Fruit fly (Drosophila melanogaster) whole organism, larva: ENCODE data around the gene RFeSP.

Source experiments
- noc ChIP-seq: fragments of 200-800 bp; sonication (Bioruptor generic); optimal IDR thresholded peaks from 3 replicates; lab custom pipeline; 2019; ENCODE audit warnings: missing biosample characterization, mild to moderate bottlenecking, missing genetic modification characterization, moderate library complexity

The RFeSP gene

DNA sequence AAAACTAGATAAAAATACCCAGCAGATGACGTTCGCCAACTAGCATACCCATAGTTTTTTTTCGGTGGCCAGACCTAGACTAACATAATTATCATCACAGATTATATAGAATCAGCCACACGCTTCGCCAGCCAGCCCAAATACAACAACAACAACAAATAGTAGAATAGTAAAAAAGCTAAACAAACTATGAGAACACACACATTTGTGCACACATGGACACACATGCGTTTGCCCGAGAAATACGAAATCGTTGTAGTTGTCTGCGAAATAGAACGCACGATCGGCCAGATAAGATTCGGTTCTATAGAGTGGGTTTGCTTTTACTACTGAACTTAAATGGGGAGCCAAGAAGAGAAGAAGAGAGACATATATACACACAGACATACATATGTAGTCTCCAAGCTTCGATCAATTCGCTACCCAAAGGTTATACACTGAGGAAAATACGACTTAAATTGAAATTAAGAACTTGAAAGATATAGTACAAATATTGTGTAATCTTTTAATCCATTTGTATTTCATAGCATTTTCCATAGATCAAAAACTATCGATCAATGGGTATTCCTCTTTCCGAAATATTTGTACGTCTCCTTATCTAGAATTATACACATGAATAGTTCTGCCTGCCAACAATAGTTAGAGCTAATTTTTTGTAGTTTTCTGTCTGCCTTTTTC lies 14.0 kb upstream of the RFeSP start:
- TF ChIP-seq noc (tag; lab: Kevin White, UChicago) = peak; percentile 94

- TF ChIP-seq noc (tag; lab: Kevin White, UChicago) = no peak
Measured at dm6 chr2L:1624750-1625149, 10.8 kb upstream of the RFeSP start.

- TF ChIP-seq noc (tag; lab: Kevin White, UChicago) = no peak
Measured at dm6 chr2L:1620797-1621196, 6.8 kb upstream of the RFeSP start.

DNA sequence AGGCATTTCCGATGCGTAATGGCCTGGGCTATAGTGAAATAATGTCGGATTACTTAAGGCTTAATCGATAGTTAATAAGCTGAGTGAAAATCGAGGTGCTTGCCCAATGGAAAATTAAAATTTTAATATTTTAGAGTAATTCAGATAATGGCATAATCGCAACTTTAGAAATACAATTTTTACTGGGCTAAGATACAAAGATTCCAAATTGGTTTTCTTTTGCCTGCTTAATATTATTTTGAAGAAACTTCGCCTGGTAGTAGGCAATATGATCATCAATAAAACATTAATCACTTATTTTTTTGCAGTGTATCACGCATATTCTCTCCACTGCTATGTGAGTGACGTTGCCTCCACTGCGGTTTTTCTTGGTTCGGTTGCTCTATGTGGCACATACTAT lies 5.2 kb upstream of the RFeSP start:
- no peak for TF ChIP-seq noc (tag; lab: Kevin White, UChicago)

DNA sequence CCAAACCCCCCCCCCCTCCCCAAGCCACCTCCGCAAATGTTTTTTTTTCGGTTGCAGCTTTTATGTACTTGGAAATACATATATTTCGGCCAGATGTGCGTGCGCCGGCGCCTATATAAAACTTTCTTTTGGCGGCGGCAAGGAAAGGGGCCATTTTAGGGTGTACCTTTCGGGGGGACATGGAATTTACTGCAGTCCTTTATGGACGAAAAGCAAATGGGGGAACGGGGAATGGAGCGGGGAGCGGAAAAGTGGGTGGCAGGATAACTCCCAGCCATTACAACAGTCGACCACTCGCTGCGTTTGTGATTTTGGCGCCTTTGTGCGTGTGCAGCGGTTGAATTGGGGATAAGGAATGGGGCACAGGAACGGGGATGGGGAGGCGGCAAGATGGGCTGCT lies 4.7 kb upstream of the RFeSP start:
- no peak for TF ChIP-seq noc (tag; lab: Kevin White, UChicago)

dm6 chr2L:1617712-1618111 lies 3.8 kb upstream of the RFeSP start:
- TF ChIP-seq noc (tag; lab: Kevin White, UChicago) = no peak

DNA sequence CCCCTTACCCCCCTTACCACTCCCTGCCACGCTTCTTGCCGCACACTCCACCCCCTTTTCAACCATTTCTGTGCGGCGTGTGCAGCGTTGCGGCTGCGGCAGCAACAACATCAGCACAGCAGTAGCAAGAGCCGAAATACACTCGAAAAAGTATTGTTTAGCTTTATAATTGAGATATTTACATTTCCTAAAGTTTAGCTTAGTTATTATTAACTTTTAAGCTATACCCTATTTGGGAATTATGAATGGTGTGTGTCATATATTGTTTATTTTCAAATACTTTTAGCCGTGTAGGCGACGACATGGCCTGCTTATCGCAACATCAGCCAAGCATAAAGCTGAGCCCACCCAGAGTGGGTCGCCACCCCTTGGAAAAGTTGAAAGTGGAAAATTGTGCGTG lies 1.8 kb upstream of the RFeSP start:
- no peak for TF ChIP-seq noc (tag; lab: Kevin White, UChicago)

- TF ChIP-seq noc (tag; lab: Kevin White, UChicago) = peak; percentile 85
Measured at dm6 chr2L:1611122-1611521, 2.8 kb downstream of the RFeSP start, which contains the start of the genes Rab3GAP1 and CG14352. Gene Rab3GAP1 (minus strand): TSS chr2L:1611157. Gene CG14352 (plus strand): TSS chr2L:1611410.

dm6 chr2L:1606758-1607157 lies 7.2 kb downstream of the RFeSP start:
- no peak for TF ChIP-seq noc (tag; lab: Kevin White, UChicago)

- TF ChIP-seq noc (tag; lab: Kevin White, UChicago) = no peak
Measured at dm6 chr2L:1603847-1604246, 10.1 kb downstream of the RFeSP start.

DNA sequence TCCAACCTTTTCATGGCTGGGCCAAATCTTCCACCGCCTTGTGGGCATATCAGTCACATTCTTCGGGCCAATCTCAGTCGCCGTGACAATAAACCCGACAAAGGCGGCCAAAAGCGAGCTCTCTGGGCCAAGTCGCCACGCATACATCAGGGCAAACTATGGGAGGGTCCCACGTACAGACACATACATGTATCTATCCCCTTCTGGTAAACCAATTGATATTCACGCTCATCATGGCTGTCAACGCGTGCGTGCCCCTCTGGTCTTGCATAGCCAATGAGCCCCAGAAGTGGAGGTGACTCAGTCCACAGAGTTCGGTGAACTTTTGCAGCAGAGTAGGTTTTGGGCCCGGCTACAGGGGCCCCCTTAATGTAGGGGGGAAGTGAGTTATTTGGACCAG lies 17.3 kb downstream of the RFeSP start:
- TF ChIP-seq noc (tag; lab: Kevin White, UChicago) = no peak

dm6 chr2L:1590167-1590566 lies 23.8 kb downstream of the RFeSP start:
- peak; percentile 53 for TF ChIP-seq noc (tag; lab: Kevin White, UChicago)

- no peak for TF ChIP-seq noc (tag; lab: Kevin White, UChicago)
Measured at dm6 chr2L:1587055-1587454, 26.9 kb downstream of the RFeSP start, which contains the start of gene nis. Gene nis (minus strand): TSS chr2L:1587155.

- no peak for TF ChIP-seq noc (tag; lab: Kevin White, UChicago)
Measured at dm6 chr2L:1579800-1580199, 34.2 kb downstream of the RFeSP start.

- peak; percentile 87 for TF ChIP-seq noc (tag; lab: Kevin White, UChicago)
Measured at dm6 chr2L:1579254-1579653, 34.7 kb downstream of the RFeSP start.

DNA sequence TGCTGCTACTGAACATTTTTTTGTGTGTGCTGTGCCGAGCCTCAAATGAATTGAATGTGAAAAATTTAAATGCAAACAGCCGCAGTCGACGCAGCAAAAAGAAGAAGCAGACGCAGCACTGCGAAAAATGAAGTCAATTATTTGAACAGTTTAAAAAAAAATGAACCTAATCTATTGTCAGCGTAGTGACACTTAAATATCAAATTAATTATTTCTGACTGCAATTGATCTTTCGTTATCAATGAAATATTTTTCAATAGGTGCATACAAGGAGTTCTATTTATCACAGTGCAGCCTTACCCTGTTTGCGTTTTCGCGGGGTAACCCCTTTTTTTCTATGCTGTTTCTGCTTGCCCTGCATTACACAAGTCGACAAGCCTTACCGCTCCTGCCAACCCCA lies 38.4 kb downstream of the RFeSP start:
- TF ChIP-seq noc (tag; lab: Kevin White, UChicago) = no peak

- TF ChIP-seq noc (tag; lab: Kevin White, UChicago) = no peak
Measured at dm6 chr2L:1574009-1574408, 40.0 kb downstream of the RFeSP start.

DNA sequence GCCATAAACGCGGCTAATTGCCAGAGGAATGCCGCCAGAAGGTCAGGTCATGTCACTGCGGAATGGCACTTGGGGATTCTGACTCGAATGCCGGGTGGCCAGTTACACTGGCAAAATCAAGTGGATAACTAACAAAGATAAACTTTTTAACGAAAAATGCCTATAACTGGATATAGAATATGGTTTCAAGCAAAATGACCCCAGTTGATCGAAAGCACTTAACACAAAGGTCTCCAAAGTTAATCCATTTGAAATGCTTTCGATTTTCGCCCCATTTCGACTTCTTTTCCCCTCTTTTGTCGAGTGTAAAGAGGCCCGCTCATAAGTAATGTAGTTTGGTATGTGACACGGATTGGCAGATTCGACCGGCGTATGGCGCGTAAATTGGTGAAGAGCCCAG lies 45.3 kb downstream of the RFeSP start:
- TF ChIP-seq noc (tag; lab: Kevin White, UChicago) = no peak
